Fruit fly (Drosophila melanogaster) whole organism, adult: ENCODE measurements around the gene ida.

Source experiments
- CG11617 ChIP-seq: fragments of 200-800 bp; sonication (Bioruptor generic); optimal IDR thresholded peaks from 2 replicates; lab custom pipeline; 2017; ENCODE audit warnings: mild to moderate bottlenecking, missing biosample characterization, missing genetic modification reagents, missing genetic modification characterization
- CG12768 ChIP-seq: fragments of 200-800 bp; sonication (Bioruptor generic); optimal IDR thresholded peaks from 2 replicates; lab custom pipeline; 2017; ENCODE audit warnings: missing biosample characterization, missing genetic modification characterization, mild to moderate bottlenecking, moderate library complexity, missing genetic modification reagents
- CG14711 ChIP-seq: fragments of 200-800 bp; sonication (Bioruptor generic); optimal IDR thresholded peaks from 2 replicates; lab custom pipeline; 2018; ENCODE audit warnings: missing biosample characterization, mild to moderate bottlenecking, missing genetic modification characterization, moderate library complexity
- CG5204 ChIP-seq: fragments of 200-800 bp; sonication (Bioruptor generic); optimal IDR thresholded peaks from 2 replicates; lab custom pipeline; 2016; ENCODE audit warnings: missing biosample characterization, missing genetic modification characterization
- CG7101 ChIP-seq: fragments of 200-800 bp; sonication (Bioruptor generic); optimal IDR thresholded peaks from 2 replicates; lab custom pipeline; 2018; ENCODE audit warnings: missing biosample characterization, mild to moderate bottlenecking, missing genetic modification characterization, moderate library complexity
- Clk ChIP-seq: fragments of 200-800 bp; sonication (Bioruptor generic); optimal IDR thresholded peaks from 2 replicates; lab custom pipeline; 2017; ENCODE audit warnings: missing biosample characterization, missing genetic modification characterization
- Hr96 ChIP-seq: fragments of 200-800 bp; sonication (Bioruptor generic); optimal IDR thresholded peaks from 2 replicates; lab custom pipeline; 2016; ENCODE audit warnings: missing biosample characterization, missing genetic modification characterization
- Mnt ChIP-seq: fragments of 200-800 bp; sonication (Bioruptor generic); optimal IDR thresholded peaks from 2 replicates; lab custom pipeline; 2016; ENCODE audit warnings: missing biosample characterization, mild to moderate bottlenecking, missing genetic modification characterization
- bab1 ChIP-seq: fragments of 200-800 bp; sonication (Bioruptor generic); optimal IDR thresholded peaks from 3 replicates; lab custom pipeline; 2019; ENCODE audit warnings: missing biosample characterization, mild to moderate bottlenecking, missing genetic modification characterization, moderate library complexity
- kay ChIP-seq: fragments of 200-800 bp; sonication (Bioruptor generic); peaks from one replicate; lab custom pipeline; 2016; ENCODE audit warnings: missing biosample characterization, missing genetic modification characterization, borderline replicate concordance
- ovo ChIP-seq: fragments of 200-800 bp; sonication (Bioruptor generic); optimal IDR thresholded peaks from 2 replicates; lab custom pipeline; 2016; ENCODE audit warnings: missing biosample characterization, missing genetic modification characterization
- pad ChIP-seq: fragments of 200-800 bp; sonication (Bioruptor generic); optimal IDR thresholded peaks from 3 replicates; lab custom pipeline; 2017; ENCODE audit warnings: missing biosample characterization, missing genetic modification characterization, mild to moderate bottlenecking, moderate library complexity, missing genetic modification reagents
- toe ChIP-seq: fragments of 200-800 bp; sonication (Bioruptor generic); optimal IDR thresholded peaks from 2 replicates; lab custom pipeline; 2016; ENCODE audit warnings: missing biosample characterization, missing genetic modification characterization

dm6 chr3L:3871284-3871683 is 33.9 kb upstream of the ida start:
- TF ChIP-seq kay (GFP tag; lab: Kevin White, UChicago) (no peak), CG14711 (tag; lab: Kevin White, UChicago) (no peak), toe (GFP tag; lab: Kevin White, UChicago) (no peak), ovo (no peak), CG7101 (tag; lab: Kevin White, UChicago) (no peak), bab1 (GFP tag; lab: Kevin White, UChicago) (no peak), CG5204 (GFP tag; lab: Kevin White, UChicago) (no peak), pad (no peak), Mnt (GFP tag; lab: Kevin White, UChicago) (no peak), Clk (no peak), Hr96 (GFP tag; lab: Kevin White, UChicago) (no peak), CG12768 (GFP tag; lab: Kevin White, UChicago) (no peak), CG11617 (GFP tag; lab: Kevin White, UChicago) (no peak)
